Worm (Caenorhabditis elegans) whole organism, L1 larva: ENCODE measurements around the gene cuc-1.

Experiments used
- ama-1 ChIP-seq: fragments of 150-350 bp; optimal IDR thresholded peaks from 2 replicates; lab custom pipeline; 2014
- dpl-1 ChIP-seq, 3 experiments: fragments of 150-350 bp in 2 of 3; sonication (generic microtip) in 1 of 3; optimal IDR thresholded peaks; 2 replicates each; lab custom pipeline; 2014 to 2017; ENCODE audit warnings: missing biosample characterization in 3 of 3, missing genetic modification characterization in 3 of 3, missing genetic modification reagents in 3 of 3
- isw-1 ChIP-seq: fragments of 200-800 bp; sonication (Bioruptor generic); IDR thresholded peaks from 2 replicates; pipeline ENCODE4 v1.3.6; 2022; ENCODE audit warnings: missing genetic modification characterization, missing compliant biosample characterization
- lin-13 ChIP-seq: fragments of 150-350 bp; optimal IDR thresholded peaks from 2 replicates; lab custom pipeline; 2014; ENCODE audit warnings: missing biosample characterization, missing genetic modification reagents, missing genetic modification characterization
- nhr-76 ChIP-seq: sonication (generic microtip); optimal IDR thresholded peaks from 2 replicates; lab custom pipeline; 2017; ENCODE audit warnings: missing biosample characterization, missing genetic modification characterization
- nhr-90 ChIP-seq: sonication (generic microtip); optimal IDR thresholded peaks from 2 replicates; lab custom pipeline; 2016; ENCODE audit warnings: mild to moderate bottlenecking, missing genetic modification characterization, missing compliant biosample characterization; ENCODE audit not compliant: poor library complexity
- unc-62 ChIP-seq: fragments of 150-350 bp; optimal IDR thresholded peaks from 2 replicates; lab custom pipeline; 2014; ENCODE audit warnings: missing biosample characterization, missing genetic modification reagents, missing genetic modification characterization
- zag-1 ChIP-seq: fragments of 150-350 bp; optimal IDR thresholded peaks from 2 replicates; lab custom pipeline; 2014; ENCODE audit warnings: missing biosample characterization, missing genetic modification characterization
- ztf-11 ChIP-seq, 2 experiments: sonication (generic microtip); optimal IDR thresholded peaks; 2 replicates each; lab custom pipeline; 2016 to 2017; ENCODE audit warnings: missing genetic modification characterization in 2 of 2, missing biosample characterization in 1 of 2, missing compliant biosample characterization in 1 of 2

- TF ChIP-seq unc-62 = no peak
- no peak for TF ChIP-seq dpl-1 (GFP tag; optimal IDR thresholded peaks at IDR 0.05; lab: Kevin White, UChicago)
- TF ChIP-seq lin-13 (GFP tag; lab: Kevin White, UChicago) = no peak
- no peak for TF ChIP-seq ama-1 (lab: Kevin White, UChicago)
- TF ChIP-seq nhr-90 = no peak
- no peak for TF ChIP-seq ztf-11 (tag; optimal IDR thresholded peaks at IDR 0.05; lab: Kevin White, UChicago)
- no peak for TF ChIP-seq nhr-76 (tag; lab: Kevin White, UChicago)
- TF ChIP-seq isw-1 (GFP tag; lab: Robert Waterston, UW) = no peak
- no peak for TF ChIP-seq zag-1 (tag; lab: Kevin White, UChicago)
Observed at ce11 chrIII:7857142-7857541, 3.6 kb downstream of the cuc-1 start, which contains the start of gene tag-307.
